Worm (Caenorhabditis elegans): ENCODE results near the gene sma-9.

DNA sequence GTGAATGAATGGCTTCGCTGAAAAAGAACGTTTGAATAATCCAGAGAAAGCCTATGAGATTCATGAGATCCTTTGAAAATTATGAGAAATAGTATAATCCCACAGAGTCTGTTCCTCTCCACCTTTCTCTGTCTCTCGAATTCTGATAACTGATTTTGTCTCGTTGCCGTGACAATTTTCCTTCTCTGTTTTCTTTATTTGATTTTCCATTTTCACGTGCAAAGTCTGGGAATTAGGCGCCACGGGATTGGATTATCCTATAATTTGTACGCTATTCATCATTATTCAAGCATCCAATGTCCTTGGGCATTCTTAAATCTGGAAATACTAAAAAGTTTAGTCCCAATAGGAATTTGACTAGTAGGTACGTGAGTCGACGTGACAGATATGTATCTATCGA is 10.6 kb upstream of the sma-9 start:
- no peak for TF ChIP-seq mcd-1 (GFP tag; IDR thresholded peaks at IDR 0.05)
- TF ChIP-seq lin-54 (GFP tag; optimal IDR thresholded peaks at IDR 0.05) = no peak

All from whole organism, young adult.